Worm (Caenorhabditis elegans): ENCODE results near the gene trmt-10C.2.

DNA sequence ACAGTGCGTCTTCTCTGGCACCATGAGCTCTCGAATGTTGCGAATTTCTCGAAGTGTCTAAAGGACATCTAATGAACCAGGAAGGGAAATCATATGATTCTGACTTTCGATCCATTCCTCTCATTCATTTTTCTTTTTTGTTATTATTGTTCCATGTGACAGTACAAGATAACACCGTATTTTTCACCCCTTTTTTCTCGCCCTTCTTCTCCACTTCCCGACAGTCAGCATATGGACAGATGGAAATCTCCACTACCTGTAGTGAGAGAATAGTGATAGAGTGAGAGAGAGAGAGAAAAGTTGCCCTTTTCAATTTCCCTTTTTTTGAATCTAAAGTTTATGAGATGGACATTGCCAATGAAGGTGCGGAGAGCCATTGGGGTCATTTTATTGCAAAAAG lies 14.7 kb downstream of the trmt-10C.2 start:
- TF ChIP-seq ceh-18 (tag; optimal IDR thresholded peaks at IDR 0.05): no peak
- TF ChIP-seq hlh-30 (tag; optimal IDR thresholded peaks at IDR 0.05; ENCODE audit: insufficient read depth): no peak
- no peak for TF ChIP-seq nfya-1 (tag; optimal IDR thresholded peaks at IDR 0.05)
- no peak for TF ChIP-seq hlh-8 (tag; optimal IDR thresholded peaks at IDR 0.05)
- no peak for TF ChIP-seq pha-4 (tag; optimal IDR thresholded peaks at IDR 0.05)
